Worm (Caenorhabditis elegans) whole organism, mixed stage, embryonic: ENCODE data around the gene mltn-3.
A peak's percentile ranks its signal among the peaks of the same experiment; 100 is the strongest.

Experiments used
- M03D4.4 ChIP-seq: sonication (generic microtip); optimal IDR thresholded peaks from 2 replicates; lab custom pipeline; 2017; ENCODE audit warnings: mild to moderate bottlenecking, missing genetic modification characterization, missing compliant biosample characterization
- bed-3 ChIP-seq: fragments of 200-800 bp; sonication (Bioruptor generic); optimal IDR thresholded peaks from 3 replicates; lab custom pipeline; 2018; ENCODE audit warnings: mild to moderate bottlenecking, missing genetic modification characterization, moderate library complexity, missing compliant biosample characterization
- blmp-1 ChIP-seq: fragments of 150-350 bp; optimal IDR thresholded peaks from 2 replicates; lab custom pipeline; 2014; ENCODE audit warnings: missing biosample characterization, missing genetic modification characterization
- ceh-39 ChIP-seq: fragments of 150-350 bp; optimal IDR thresholded peaks from 2 replicates; lab custom pipeline; 2014; ENCODE audit warnings: missing biosample characterization, missing genetic modification characterization
- ceh-43 ChIP-seq: fragments of 200-800 bp; sonication (Bioruptor generic); optimal IDR thresholded peaks from 2 replicates; lab custom pipeline; 2018; ENCODE audit warnings: mild to moderate bottlenecking, missing genetic modification characterization, moderate library complexity, missing compliant biosample characterization
- ceh-83 ChIP-seq: fragments of 200-800 bp; sonication (Bioruptor generic); optimal IDR thresholded peaks from 2 replicates; lab custom pipeline; 2018; ENCODE audit warnings: mild to moderate bottlenecking, missing genetic modification characterization, missing compliant biosample characterization
- ces-1 ChIP-seq: fragments of 150-350 bp; optimal IDR thresholded peaks from 2 replicates; lab custom pipeline; 2014; ENCODE audit warnings: missing biosample characterization, missing genetic modification reagents, missing genetic modification characterization
- cnd-1 ChIP-seq: fragments of 200-800 bp; sonication (Bioruptor generic); optimal IDR thresholded peaks from 2 replicates; lab custom pipeline; 2018; ENCODE audit warnings: mild to moderate bottlenecking, missing genetic modification characterization, missing compliant biosample characterization
- drap-1 ChIP-seq: fragments of 200-800 bp; sonication (Bioruptor generic); optimal IDR thresholded peaks from 3 replicates; lab custom pipeline; 2018; ENCODE audit warnings: mild to moderate bottlenecking, missing genetic modification characterization, missing compliant biosample characterization
- elt-1 ChIP-seq: sonication (generic microtip); optimal IDR thresholded peaks from 2 replicates; lab custom pipeline; 2017; ENCODE audit warnings: missing genetic modification characterization, mild to moderate bottlenecking, missing compliant biosample characterization, antibody characterized with exemption, moderate library complexity, borderline replicate concordance; ENCODE audit not compliant: insufficient read depth
- elt-3 ChIP-seq: fragments of 150-350 bp; optimal IDR thresholded peaks from 2 replicates; lab custom pipeline; 2014; ENCODE audit warnings: missing biosample characterization, missing genetic modification characterization
- flh-1 ChIP-seq: fragments of 200-800 bp; sonication (Bioruptor generic); optimal IDR thresholded peaks from 2 replicates; lab custom pipeline; 2018; ENCODE audit warnings: mild to moderate bottlenecking, missing genetic modification characterization, moderate library complexity, missing compliant biosample characterization
- ham-2 ChIP-seq: fragments of 200-800 bp; sonication (Bioruptor generic); optimal IDR thresholded peaks from 2 replicates; lab custom pipeline; 2018; ENCODE audit warnings: mild to moderate bottlenecking, missing genetic modification characterization, missing compliant biosample characterization
- hlh-1 ChIP-seq: fragments of 150-350 bp; optimal IDR thresholded peaks from 2 replicates; lab custom pipeline; 2014; ENCODE audit warnings: missing biosample characterization, missing genetic modification reagents, missing genetic modification characterization
- lin-13 ChIP-seq: fragments of 150-350 bp; optimal IDR thresholded peaks from 2 replicates; lab custom pipeline; 2014; ENCODE audit warnings: missing biosample characterization, missing genetic modification characterization
- lin-32 ChIP-seq: fragments of 200-800 bp; sonication (Bioruptor generic); optimal IDR thresholded peaks from 2 replicates; lab custom pipeline; 2018; ENCODE audit warnings: mild to moderate bottlenecking, missing genetic modification characterization, missing compliant biosample characterization
- lsy-2 ChIP-seq: fragments of 150-350 bp; optimal IDR thresholded peaks from 2 replicates; lab custom pipeline; 2014; ENCODE audit warnings: missing biosample characterization, missing genetic modification characterization
- mab-5 ChIP-seq: fragments of 150-350 bp; optimal IDR thresholded peaks from 2 replicates; lab custom pipeline; 2014; ENCODE audit warnings: missing biosample characterization, missing genetic modification characterization
- mep-1 ChIP-seq: fragments of 150-350 bp; optimal IDR thresholded peaks from 2 replicates; lab custom pipeline; 2017; ENCODE audit warnings: missing biosample characterization, missing genetic modification reagents, missing genetic modification characterization, inconsistent platforms
- mls-2 ChIP-seq: sonication (generic microtip); optimal IDR thresholded peaks from 2 replicates; lab custom pipeline; 2016; ENCODE audit warnings: mild to moderate bottlenecking, missing genetic modification characterization, moderate library complexity, missing compliant biosample characterization
- nhr-12 ChIP-seq: fragments of 150-350 bp; optimal IDR thresholded peaks from 2 replicates; lab custom pipeline; 2014; ENCODE audit warnings: missing biosample characterization, missing genetic modification characterization
- nhr-2 ChIP-seq: fragments of 150-350 bp; optimal IDR thresholded peaks from 2 replicates; lab custom pipeline; 2014; ENCODE audit warnings: missing biosample characterization, missing genetic modification characterization
- nhr-237 ChIP-seq: fragments of 150-350 bp; optimal IDR thresholded peaks from 2 replicates; lab custom pipeline; 2014; ENCODE audit warnings: missing biosample characterization, missing genetic modification characterization
- nhr-28 ChIP-seq: fragments of 150-350 bp; optimal IDR thresholded peaks from 2 replicates; lab custom pipeline; 2014; ENCODE audit warnings: missing biosample characterization, missing genetic modification characterization
- nhr-76 ChIP-seq: sonication (generic microtip); optimal IDR thresholded peaks from 2 replicates; lab custom pipeline; 2017; ENCODE audit warnings: missing biosample characterization, missing genetic modification characterization
- pha-4 ChIP-seq: fragments of 150-350 bp; optimal IDR thresholded peaks from 2 replicates; lab custom pipeline; 2018; ENCODE audit warnings: missing biosample characterization, missing genetic modification reagents, missing genetic modification characterization
- sem-2 ChIP-seq: fragments of 200-800 bp; sonication (Bioruptor generic); optimal IDR thresholded peaks from 2 replicates; lab custom pipeline; 2018; ENCODE audit warnings: mild to moderate bottlenecking, missing genetic modification characterization, missing compliant biosample characterization
- snpc-4 ChIP-seq: fragments of 150-350 bp; optimal IDR thresholded peaks from 2 replicates; lab custom pipeline; 2014; ENCODE audit warnings: missing biosample characterization, missing genetic modification characterization
- sptf-1 ChIP-seq: sonication (generic microtip); optimal IDR thresholded peaks from 2 replicates; lab custom pipeline; 2017; ENCODE audit warnings: mild to moderate bottlenecking, missing genetic modification characterization, moderate library complexity, missing compliant biosample characterization
- tbx-8 ChIP-seq: fragments of 200-800 bp; sonication (Bioruptor generic); optimal IDR thresholded peaks from 2 replicates; lab custom pipeline; 2018; ENCODE audit warnings: mild to moderate bottlenecking, missing genetic modification characterization, moderate library complexity, missing compliant biosample characterization
- unc-120 ChIP-seq: sonication (generic microtip); optimal IDR thresholded peaks from 2 replicates; lab custom pipeline; 2017; ENCODE audit warnings: missing genetic modification characterization, missing compliant biosample characterization; ENCODE audit not compliant: poor library complexity, severe bottlenecking
- unc-39 ChIP-seq: fragments of 150-350 bp; optimal IDR thresholded peaks from 2 replicates; lab custom pipeline; 2014; ENCODE audit warnings: missing biosample characterization, missing genetic modification characterization
- unc-62 ChIP-seq: fragments of 150-350 bp; optimal IDR thresholded peaks from 2 replicates; lab custom pipeline; 2014; ENCODE audit warnings: missing biosample characterization, missing genetic modification reagents, missing genetic modification characterization
- zip-8 ChIP-seq: fragments of 150-350 bp; optimal IDR thresholded peaks from 2 replicates; lab custom pipeline; 2014; ENCODE audit warnings: missing biosample characterization, missing genetic modification characterization
- ztf-11 ChIP-seq: fragments of 150-350 bp; optimal IDR thresholded peaks from 2 replicates; lab custom pipeline; 2014; ENCODE audit warnings: missing biosample characterization, missing genetic modification characterization

mltn-3 gene

DNA sequence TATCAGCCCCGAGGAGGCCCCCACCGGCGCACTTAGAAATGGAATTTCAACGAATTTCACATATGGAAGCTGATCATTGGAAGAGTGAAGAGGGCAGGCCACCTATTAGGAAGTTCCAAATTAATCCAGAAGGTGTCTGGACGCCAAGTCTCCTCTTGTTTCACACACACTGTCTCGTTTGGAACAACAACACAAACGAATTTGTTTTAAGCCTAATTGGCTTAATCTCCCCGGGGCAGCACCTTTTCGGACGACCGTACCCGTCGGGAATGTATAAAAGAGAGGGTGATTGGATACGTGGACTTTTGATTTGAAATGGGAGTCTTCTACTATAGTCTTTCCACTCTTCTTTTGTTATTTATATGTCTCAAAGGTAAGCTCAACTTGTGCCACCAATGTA lies at the start of gene mltn-3:
Gene mltn-3, plus strand, starts transcription at position 301 of the 400 bp plus-strand sequence.
- TF ChIP-seq drap-1 (no peak), unc-39 (tag; lab: Kevin White, UChicago) (no peak), nhr-2 (no peak), tbx-8 (GFP tag; lab: Kevin White, UChicago) (no peak), bed-3 (no peak)

DNA sequence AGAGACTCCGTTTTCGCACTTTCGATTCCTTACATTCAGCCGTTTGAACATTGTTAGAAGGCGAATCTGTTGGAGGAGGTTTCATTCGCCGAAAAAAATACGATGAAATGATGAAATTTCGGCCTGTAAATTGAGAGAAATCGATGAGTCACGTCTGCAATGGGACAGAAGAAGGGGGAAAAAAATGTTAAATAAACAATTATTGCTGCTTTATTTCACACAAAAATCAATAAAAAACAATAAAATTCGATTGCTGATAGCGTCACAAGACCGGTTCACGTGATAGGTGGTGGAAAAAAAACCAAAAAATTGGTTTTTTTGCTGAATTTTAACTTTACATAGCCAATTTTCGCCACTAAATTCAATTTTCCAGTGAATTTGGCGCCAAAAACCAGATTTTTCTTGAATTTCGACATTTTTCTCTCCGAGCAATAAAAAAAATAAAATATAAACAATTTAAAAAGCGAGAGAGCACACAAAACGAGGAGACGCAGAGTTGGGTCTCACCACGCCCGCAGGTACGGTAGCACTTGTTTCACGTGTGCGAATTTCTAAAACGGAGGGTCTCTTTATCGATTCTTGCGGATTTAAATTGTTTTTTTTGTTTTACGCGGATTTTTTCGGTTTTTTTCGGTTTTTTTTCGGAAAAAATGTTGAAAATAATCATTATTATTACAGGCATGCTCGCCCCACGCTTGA lies 43.8 kb upstream of the mltn-3 start, which contains the start of the genes cup-14 and ndub-8:
Gene cup-14, minus strand, starts transcription at position 51 of the 699 bp plus-strand sequence.
Gene ndub-8, plus strand, starts transcription at position 679 of the 699 bp plus-strand sequence.
- TF ChIP-seq ceh-39 (tag; lab: Kevin White, UChicago): peak; percentile 91
- no peak for TF ChIP-seq cnd-1 (tag; lab: Kevin White, UChicago)
- TF ChIP-seq tbx-8 (GFP tag; lab: Kevin White, UChicago): no peak
- TF ChIP-seq sptf-1 (tag; lab: Kevin White, UChicago): peak; percentile 19
- peak; percentile 55 for TF ChIP-seq unc-120 (tag; lab: Kevin White, UChicago)
- TF ChIP-seq bed-3: no peak
- TF ChIP-seq mab-5 (tag; lab: Kevin White, UChicago): peak; percentile 82
- no peak for TF ChIP-seq snpc-4 (tag; lab: Kevin White, UChicago)
- no peak for TF ChIP-seq unc-62 (GFP tag; lab: Kevin White, UChicago)
- peak; percentile 75 for TF ChIP-seq mls-2 (tag; lab: Kevin White, UChicago)
- TF ChIP-seq flh-1 (GFP tag; lab: Kevin White, UChicago): no peak
- no peak for TF ChIP-seq blmp-1 (tag; lab: Kevin White, UChicago)
- TF ChIP-seq M03D4.4 (tag; lab: Kevin White, UChicago): no peak
- TF ChIP-seq ztf-11: peak; percentile 4
- no peak for TF ChIP-seq zip-8 (tag; lab: Kevin White, UChicago)
- TF ChIP-seq ces-1 (GFP tag; lab: Kevin White, UChicago): peak; percentile 94
- peak; percentile 90 for TF ChIP-seq mep-1 (tag; lab: Kevin White, UChicago)
- TF ChIP-seq sem-2 (GFP tag; lab: Kevin White, UChicago): no peak
- no peak for TF ChIP-seq nhr-28 (tag; lab: Kevin White, UChicago)
- TF ChIP-seq lsy-2: peak; percentile 100
- peak; percentile 23 for TF ChIP-seq nhr-2
- TF ChIP-seq elt-1: no peak
- TF ChIP-seq unc-39 (tag; lab: Kevin White, UChicago): no peak
- peak; percentile 72 for TF ChIP-seq lin-13 (tag; lab: Kevin White, UChicago)
- TF ChIP-seq nhr-12 (tag; lab: Kevin White, UChicago): no peak
- TF ChIP-seq ham-2 (GFP tag; lab: Kevin White, UChicago): no peak
- peak; percentile 94 for TF ChIP-seq pha-4 (tag; lab: Kevin White, UChicago)
- peak; percentile 12 for TF ChIP-seq hlh-1 (tag; lab: Kevin White, UChicago)
- peak; percentile 84 for TF ChIP-seq nhr-237 (tag; lab: Kevin White, UChicago)
- TF ChIP-seq ceh-43 (GFP tag; lab: Kevin White, UChicago): no peak
- TF ChIP-seq ceh-83 (GFP tag; lab: Kevin White, UChicago): no peak
- TF ChIP-seq nhr-76 (tag; lab: Kevin White, UChicago): no peak
- TF ChIP-seq elt-3 (tag; lab: Kevin White, UChicago): no peak
- TF ChIP-seq drap-1: no peak
- TF ChIP-seq lin-32 (GFP tag; lab: Kevin White, UChicago): no peak

DNA sequence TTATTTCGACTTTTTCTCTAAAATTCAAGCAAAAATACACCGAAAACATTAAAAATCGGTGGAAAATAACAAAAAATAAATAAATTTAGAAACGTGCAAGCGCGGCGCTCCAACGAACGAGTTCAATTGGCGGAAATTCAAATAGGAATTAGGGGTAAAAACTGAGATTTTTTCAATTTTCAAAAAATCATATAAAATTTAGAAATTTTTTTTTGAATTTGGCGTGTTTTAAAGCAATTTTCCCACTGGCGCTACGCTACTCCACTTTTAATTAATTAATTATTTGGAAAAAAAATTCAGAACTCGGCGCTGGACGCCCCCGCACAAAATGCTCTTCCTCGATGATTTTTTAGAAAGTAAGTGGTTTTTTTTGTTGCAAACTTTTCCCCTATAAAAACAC lies 40.4 kb upstream of the mltn-3 start, which contains the start of gene ing-3:
Gene ing-3, plus strand, starts transcription at position 301 of the 400 bp plus-strand sequence.
- TF ChIP-seq ceh-43 (GFP tag; lab: Kevin White, UChicago) (no peak), nhr-12 (tag; lab: Kevin White, UChicago) (no peak), ztf-11 (no peak), unc-62 (GFP tag; lab: Kevin White, UChicago) (no peak), bed-3 (no peak), cnd-1 (tag; lab: Kevin White, UChicago) (no peak), mab-5 (tag; lab: Kevin White, UChicago) (no peak), nhr-28 (tag; lab: Kevin White, UChicago) (no peak)
